Worm (Caenorhabditis elegans): ENCODE results near the gene F20B6.4.

The F20B6.4 gene

ce11 chrX:4222779-4223387 is 26.6 kb upstream of the F20B6.4 start:
- TF ChIP-seq nhr-28 (tag; optimal IDR thresholded peaks at IDR 0.05) (no peak), nhr-237 (tag; optimal IDR thresholded peaks at IDR 0.05) (no peak), drap-1 (GFP tag; optimal IDR thresholded peaks at IDR 0.05) (no peak), M03D4.4 (tag; optimal IDR thresholded peaks at IDR 0.05) (no peak), nhr-12 (tag; optimal IDR thresholded peaks at IDR 0.05) (no peak), ceh-43 (GFP tag; optimal IDR thresholded peaks at IDR 0.05) (no peak), flh-1 (GFP tag; optimal IDR thresholded peaks at IDR 0.05) (no peak), elt-3 (tag; optimal IDR thresholded peaks at IDR 0.05) (no peak), mab-5 (tag; optimal IDR thresholded peaks at IDR 0.05) (no peak), mls-2 (tag; optimal IDR thresholded peaks at IDR 0.05) (peak; percentile 32), bed-3 (GFP tag; optimal IDR thresholded peaks at IDR 0.05) (no peak), ceh-83 (GFP tag; optimal IDR thresholded peaks at IDR 0.05) (no peak), snpc-4 (tag; optimal IDR thresholded peaks at IDR 0.05) (no peak), cnd-1 (tag; optimal IDR thresholded peaks at IDR 0.05) (peak; percentile 26), pha-4 (tag; optimal IDR thresholded peaks at IDR 0.05) (peak; percentile 55), lin-32 (GFP tag; optimal IDR thresholded peaks at IDR 0.05) (no peak), unc-39 (tag; optimal IDR thresholded peaks at IDR 0.05) (no peak), lsy-2 (tag; optimal IDR thresholded peaks at IDR 0.05) (no peak), hlh-1 (tag; optimal IDR thresholded peaks at IDR 0.05) (peak; percentile 26), mep-1 (tag; optimal IDR thresholded peaks at IDR 0.05) (no peak), blmp-1 (tag; optimal IDR thresholded peaks at IDR 0.05) (no peak), sptf-1 (tag; optimal IDR thresholded peaks at IDR 0.05) (no peak), nhr-2 (tag; optimal IDR thresholded peaks at IDR 0.05) (no peak), unc-62 (GFP tag; optimal IDR thresholded peaks at IDR 0.05) (peak; percentile 32), lin-13 (tag; optimal IDR thresholded peaks at IDR 0.05) (peak; percentile 54), tbx-8 (GFP tag; optimal IDR thresholded peaks at IDR 0.05) (no peak), ceh-39 (tag; optimal IDR thresholded peaks at IDR 0.05) (peak; percentile 12), ces-1 (GFP tag; optimal IDR thresholded peaks at IDR 0.05) (peak; percentile 72), zip-8 (tag; optimal IDR thresholded peaks at IDR 0.05) (no peak), unc-120 (tag; optimal IDR thresholded peaks at IDR 0.05; ENCODE audit: poor library complexity, severe bottlenecking) (peak; percentile 61), ham-2 (GFP tag; optimal IDR thresholded peaks at IDR 0.05) (peak; percentile 100), elt-1 (tag; optimal IDR thresholded peaks at IDR 0.05; ENCODE audit: borderline replicate concordance, insufficient read depth) (no peak), nhr-76 (tag; optimal IDR thresholded peaks at IDR 0.05) (no peak), sem-2 (GFP tag; optimal IDR thresholded peaks at IDR 0.05) (no peak), ztf-11 (tag; optimal IDR thresholded peaks at IDR 0.05) (no peak)

ce11 chrX:4222200-4222599 is 25.9 kb upstream of the F20B6.4 start:
- TF ChIP-seq unc-120 (tag; optimal IDR thresholded peaks at IDR 0.05; ENCODE audit: poor library complexity, severe bottlenecking) (peak; percentile 20), sptf-1 (tag; optimal IDR thresholded peaks at IDR 0.05) (no peak), nhr-76 (tag; optimal IDR thresholded peaks at IDR 0.05) (no peak), lsy-2 (tag; optimal IDR thresholded peaks at IDR 0.05) (peak; percentile 72)

- TF ChIP-seq ham-2 (GFP tag; optimal IDR thresholded peaks at IDR 0.05) (no peak), cnd-1 (tag; optimal IDR thresholded peaks at IDR 0.05) (no peak), ceh-39 (tag; optimal IDR thresholded peaks at IDR 0.05) (no peak), blmp-1 (tag; optimal IDR thresholded peaks at IDR 0.05) (no peak), tbx-8 (GFP tag; optimal IDR thresholded peaks at IDR 0.05) (no peak), lin-13 (tag; optimal IDR thresholded peaks at IDR 0.05) (no peak), lsy-2 (tag; optimal IDR thresholded peaks at IDR 0.05) (no peak), ceh-43 (GFP tag; optimal IDR thresholded peaks at IDR 0.05) (no peak), pha-4 (tag; optimal IDR thresholded peaks at IDR 0.05) (no peak), sem-2 (GFP tag; optimal IDR thresholded peaks at IDR 0.05) (no peak), snpc-4 (tag; optimal IDR thresholded peaks at IDR 0.05) (no peak)
Observed at ce11 chrX:4219487-4219886, 23.2 kb upstream of the F20B6.4 start.

- TF ChIP-seq lsy-2 (tag; optimal IDR thresholded peaks at IDR 0.05) (no peak), sem-2 (GFP tag; optimal IDR thresholded peaks at IDR 0.05) (no peak), snpc-4 (tag; optimal IDR thresholded peaks at IDR 0.05) (no peak), hlh-1 (tag; optimal IDR thresholded peaks at IDR 0.05) (no peak), unc-120 (tag; optimal IDR thresholded peaks at IDR 0.05; ENCODE audit: poor library complexity, severe bottlenecking) (no peak), unc-39 (tag; optimal IDR thresholded peaks at IDR 0.05) (no peak)
Observed at ce11 chrX:4218174-4218573, 21.8 kb upstream of the F20B6.4 start, which contains the start of gene W01H2.2. Gene W01H2.2, minus strand, starts transcription at chrX:4218458.
